Fruit fly (Drosophila melanogaster) whole organism, embryonic: ENCODE measurements around the gene CG3534.
A peak's percentile ranks its signal among the peaks of the same experiment; 100 is the strongest.

Experiments used
- ATbp ChIP-seq: fragments of 200-800 bp; sonication (Bioruptor generic); optimal IDR thresholded peaks from 2 replicates; lab custom pipeline; 2017; ENCODE audit warnings: missing biosample characterization, mild to moderate bottlenecking, missing genetic modification characterization, missing genetic modification reagents
- Atf3 ChIP-seq: fragments of 200-800 bp; sonication (Bioruptor generic); optimal IDR thresholded peaks from 3 replicates; lab custom pipeline; 2016; ENCODE audit warnings: missing biosample characterization, missing genetic modification characterization
- BEAF-32 ChIP-seq: fragments of 200-800 bp; sonication (Bioruptor generic); optimal IDR thresholded peaks from 3 replicates; lab custom pipeline; 2017; ENCODE audit warnings: missing biosample characterization, missing genetic modification characterization, mild to moderate bottlenecking, moderate library complexity, missing genetic modification reagents
- CG10267 ChIP-seq: fragments of 200-800 bp; sonication (Bioruptor generic); optimal IDR thresholded peaks from 2 replicates; lab custom pipeline; 2018; ENCODE audit warnings: missing biosample characterization, mild to moderate bottlenecking, missing genetic modification characterization, moderate library complexity
- CG10543 ChIP-seq: fragments of 200-800 bp; sonication (Bioruptor generic); optimal IDR thresholded peaks from 3 replicates; lab custom pipeline; 2017; ENCODE audit warnings: missing biosample characterization, mild to moderate bottlenecking, missing genetic modification characterization, moderate library complexity
- CG11093 ChIP-seq: fragments of 200-800 bp; sonication (Bioruptor generic); IDR thresholded peaks from 3 replicates; pipeline ENCODE4 v1.3.6; 2022; ENCODE audit warnings: missing biosample characterization, missing genetic modification characterization
- CG11504 ChIP-seq: fragments of 200-800 bp; sonication (Bioruptor generic); optimal IDR thresholded peaks from 3 replicates; lab custom pipeline; 2019; ENCODE audit warnings: missing biosample characterization, mild to moderate bottlenecking, missing genetic modification characterization, moderate library complexity
- CG12155 ChIP-seq: fragments of 200-800 bp; sonication (Bioruptor generic); optimal IDR thresholded peaks from 3 replicates; lab custom pipeline; 2016; ENCODE audit warnings: missing biosample characterization, missing genetic modification characterization
- CG12236 ChIP-seq: fragments of 200-800 bp; sonication (Bioruptor generic); optimal IDR thresholded peaks from 2 replicates; lab custom pipeline; 2016; ENCODE audit warnings: missing biosample characterization, missing genetic modification characterization
- CG13287 ChIP-seq: fragments of 200-800 bp; sonication (Bioruptor generic); IDR thresholded peaks from 2 replicates; pipeline ENCODE4 v1.3.6; 2022; ENCODE audit warnings: missing biosample characterization, missing genetic modification characterization; ENCODE audit not compliant: partially characterized antibody
- CG13775 ChIP-seq: fragments of 200-800 bp; sonication (Bioruptor generic); optimal IDR thresholded peaks from 3 replicates; lab custom pipeline; 2017; ENCODE audit warnings: missing biosample characterization, mild to moderate bottlenecking, missing genetic modification characterization
- CG13894 ChIP-seq: fragments of 200-800 bp; sonication (Bioruptor generic); optimal IDR thresholded peaks from 3 replicates; lab custom pipeline; 2018; ENCODE audit warnings: missing biosample characterization, mild to moderate bottlenecking, missing genetic modification characterization, moderate library complexity
- CG15601 ChIP-seq: fragments of 200-800 bp; sonication (Bioruptor generic); optimal IDR thresholded peaks from 3 replicates; lab custom pipeline; 2019; ENCODE audit warnings: missing biosample characterization, mild to moderate bottlenecking, missing genetic modification characterization, moderate library complexity
- CG1603 ChIP-seq: fragments of 200-800 bp; sonication (Bioruptor generic); optimal IDR thresholded peaks from 2 replicates; lab custom pipeline; 2019; ENCODE audit warnings: missing biosample characterization, mild to moderate bottlenecking, missing genetic modification characterization, moderate library complexity
- CG16813 ChIP-seq: fragments of 200-800 bp; sonication (Bioruptor generic); IDR thresholded peaks from 3 replicates; pipeline ENCODE4 v1.3.6; 2022; ENCODE audit warnings: missing biosample characterization, missing genetic modification characterization; ENCODE audit not compliant: partially characterized antibody
- CG17361 ChIP-seq: fragments of 200-800 bp; sonication (Bioruptor generic); IDR thresholded peaks from 3 replicates; pipeline ENCODE4 v1.3.6; 2022; ENCODE audit warnings: missing biosample characterization, missing genetic modification characterization
- CG17829 ChIP-seq: fragments of 200-800 bp; optimal IDR thresholded peaks from 2 replicates; lab custom pipeline; 2019; ENCODE audit warnings: missing biosample characterization, mild to moderate bottlenecking, missing genetic modification characterization, moderate library complexity
- CG2116 ChIP-seq: fragments of 200-800 bp; sonication (Bioruptor generic); optimal IDR thresholded peaks from 3 replicates; lab custom pipeline; 2018; ENCODE audit warnings: missing biosample characterization, mild to moderate bottlenecking, missing genetic modification characterization
- CG2129 ChIP-seq: fragments of 200-800 bp; sonication (Bioruptor generic); IDR thresholded peaks from 2 replicates; pipeline ENCODE4 v1.3.6; 2022; ENCODE audit warnings: missing biosample characterization, missing genetic modification characterization; ENCODE audit not compliant: partially characterized antibody
- CG2199 ChIP-seq: fragments of 200-800 bp; sonication (Bioruptor generic); IDR thresholded peaks from 3 replicates; pipeline ENCODE4 v1.3.6; 2022; ENCODE audit warnings: missing biosample characterization, missing genetic modification characterization
- CG3281 ChIP-seq: fragments of 200-800 bp; sonication (Bioruptor generic); optimal IDR thresholded peaks from 3 replicates; lab custom pipeline; 2017; ENCODE audit warnings: missing biosample characterization, mild to moderate bottlenecking, missing genetic modification characterization
- CG34422 ChIP-seq: fragments of 200-800 bp; sonication (Bioruptor generic); IDR thresholded peaks from 3 replicates; pipeline ENCODE4 v1.3.6; 2022; ENCODE audit warnings: missing biosample characterization, missing genetic modification characterization
- CG3847 ChIP-seq: fragments of 200-800 bp; sonication (Bioruptor generic); IDR thresholded peaks from 2 replicates; pipeline ENCODE4 v1.3.6; 2022; ENCODE audit warnings: missing biosample characterization, missing genetic modification characterization
- CG3995 ChIP-seq: fragments of 200-800 bp; sonication (Bioruptor generic); optimal IDR thresholded peaks from 3 replicates; lab custom pipeline; 2016; ENCODE audit warnings: missing biosample characterization, missing genetic modification characterization
- CG4854 ChIP-seq: fragments of 200-800 bp; sonication (Bioruptor generic); optimal IDR thresholded peaks from 2 replicates; lab custom pipeline; 2016; ENCODE audit warnings: missing biosample characterization, missing genetic modification characterization, inconsistent platforms
- CG6175 ChIP-seq: fragments of 200-800 bp; sonication (Bioruptor generic); IDR thresholded peaks from 3 replicates; pipeline ENCODE4 v1.3.6; 2022; ENCODE audit warnings: missing biosample characterization, missing genetic modification characterization
- CG6791 ChIP-seq: fragments of 200-800 bp; sonication (Bioruptor generic); IDR thresholded peaks from 3 replicates; pipeline ENCODE4 v1.3.6; 2022; ENCODE audit warnings: missing biosample characterization, missing genetic modification characterization; ENCODE audit not compliant: partially characterized antibody
- CTCF ChIP-seq: fragments of 200-800 bp; sonication (Bioruptor generic); optimal IDR thresholded peaks from 2 replicates; lab custom pipeline; 2017; ENCODE audit warnings: missing biosample characterization, mild to moderate bottlenecking, missing genetic modification characterization, moderate library complexity
- D ChIP-seq, 2 experiments: fragments of 200-800 bp in 1 of 2; fragments of >200 bp in 1 of 2; sonication (Bioruptor generic) in 1 of 2; optimal IDR thresholded peaks; 2 replicates in 1 of 2; 3 replicates in 1 of 2; lab custom pipeline; 2017; ENCODE audit warnings: mild to moderate bottlenecking in 1 of 2, missing biosample characterization in 1 of 2, missing genetic modification characterization in 1 of 2, missing genetic modification reagents in 1 of 2
- Dref ChIP-seq: fragments of 200-800 bp; sonication (Bioruptor generic); IDR thresholded peaks from 2 replicates; pipeline ENCODE4 v1.3.6; 2022; ENCODE audit warnings: missing biosample characterization, missing genetic modification characterization
- H15 ChIP-seq: fragments of 200-800 bp; sonication (Bioruptor generic); IDR thresholded peaks from 3 replicates; pipeline ENCODE4 v1.3.6; 2022; ENCODE audit warnings: missing biosample characterization, missing genetic modification characterization
- HLH54F ChIP-seq: fragments of 200-800 bp; sonication (Bioruptor generic); optimal IDR thresholded peaks from 3 replicates; lab custom pipeline; 2016; ENCODE audit warnings: missing biosample characterization, missing genetic modification characterization
- MBD-R2 ChIP-seq: fragments of 200-800 bp; sonication (Bioruptor generic); IDR thresholded peaks from 2 replicates; pipeline ENCODE4 v1.3.6; 2022; ENCODE audit warnings: missing biosample characterization, missing genetic modification characterization
- Pdp1 ChIP-seq, 2 experiments: fragments of 200-800 bp; sonication (Bioruptor generic); optimal IDR thresholded peaks; 3 replicates each; lab custom pipeline; 2016; ENCODE audit warnings: missing biosample characterization in 2 of 2, missing genetic modification characterization in 2 of 2, mild to moderate bottlenecking in 1 of 2, moderate library complexity in 1 of 2
- Sin3A ChIP-seq: fragments of >200 bp; optimal IDR thresholded peaks from 2 replicates; lab custom pipeline; 2018
- Tbp ChIP-seq: fragments of >200 bp; optimal IDR thresholded peaks from 2 replicates; lab custom pipeline; 2018; ENCODE audit warnings: missing biosample characterization, missing genetic modification characterization
- bbx ChIP-seq: fragments of 200-800 bp; sonication (Bioruptor generic); IDR thresholded peaks from 2 replicates; pipeline ENCODE4 v1.3.6; 2022; ENCODE audit warnings: missing biosample characterization, missing genetic modification characterization; ENCODE audit not compliant: partially characterized antibody
- corto ChIP-seq: fragments of 200-800 bp; sonication (Bioruptor generic); optimal IDR thresholded peaks from 2 replicates; lab custom pipeline; 2016; ENCODE audit warnings: missing biosample characterization, mild to moderate bottlenecking, missing genetic modification characterization, moderate library complexity
- cwo ChIP-seq: fragments of 200-800 bp; sonication (Bioruptor generic); optimal IDR thresholded peaks from 3 replicates; lab custom pipeline; 2017; ENCODE audit warnings: missing biosample characterization, missing genetic modification characterization, mild to moderate bottlenecking, moderate library complexity, missing genetic modification reagents
- inv ChIP-seq: fragments of 200-800 bp; sonication (Bioruptor generic); IDR thresholded peaks from 2 replicates; pipeline ENCODE4 v1.3.6; 2022; ENCODE audit warnings: missing biosample characterization, missing genetic modification characterization; ENCODE audit not compliant: partially characterized antibody
- lbe ChIP-seq: fragments of 200-800 bp; sonication (Bioruptor generic); optimal IDR thresholded peaks from 2 replicates; lab custom pipeline; 2016; ENCODE audit warnings: missing biosample characterization, mild to moderate bottlenecking, missing genetic modification characterization
- mld ChIP-seq: fragments of 200-800 bp; sonication (Bioruptor generic); IDR thresholded peaks from 3 replicates; pipeline ENCODE4 v1.3.6; 2022; ENCODE audit warnings: missing biosample characterization, missing genetic modification characterization; ENCODE audit not compliant: partially characterized antibody
- pb ChIP-seq: fragments of 200-800 bp; sonication (Bioruptor generic); optimal IDR thresholded peaks from 3 replicates; lab custom pipeline; 2016; ENCODE audit warnings: missing biosample characterization, missing genetic modification characterization
- schlank ChIP-seq: fragments of 200-800 bp; sonication (Bioruptor generic); optimal IDR thresholded peaks from 2 replicates; lab custom pipeline; 2018; ENCODE audit warnings: missing biosample characterization, mild to moderate bottlenecking, missing genetic modification characterization
- slou ChIP-seq: fragments of 200-800 bp; sonication (Bioruptor generic); optimal IDR thresholded peaks from 3 replicates; lab custom pipeline; 2016; ENCODE audit warnings: missing biosample characterization, missing genetic modification characterization
- slp2 ChIP-seq: fragments of 200-800 bp; sonication (Bioruptor generic); optimal IDR thresholded peaks from 2 replicates; lab custom pipeline; 2016; ENCODE audit warnings: missing biosample characterization, missing genetic modification characterization
- sob ChIP-seq: fragments of 200-800 bp; sonication (Bioruptor generic); IDR thresholded peaks from 2 replicates; pipeline ENCODE4 v1.3.6; 2022; ENCODE audit warnings: missing biosample characterization, missing genetic modification characterization
- ssp ChIP-seq: fragments of 200-800 bp; sonication (Bioruptor generic); IDR thresholded peaks from 2 replicates; pipeline ENCODE4 v1.3.6; 2022; ENCODE audit warnings: missing biosample characterization, missing genetic modification characterization
- stc ChIP-seq: fragments of 200-800 bp; sonication (Bioruptor generic); IDR thresholded peaks from 2 replicates; pipeline ENCODE4 v1.3.6; 2022; ENCODE audit warnings: missing biosample characterization, missing genetic modification characterization

Gene CG3534

DNA sequence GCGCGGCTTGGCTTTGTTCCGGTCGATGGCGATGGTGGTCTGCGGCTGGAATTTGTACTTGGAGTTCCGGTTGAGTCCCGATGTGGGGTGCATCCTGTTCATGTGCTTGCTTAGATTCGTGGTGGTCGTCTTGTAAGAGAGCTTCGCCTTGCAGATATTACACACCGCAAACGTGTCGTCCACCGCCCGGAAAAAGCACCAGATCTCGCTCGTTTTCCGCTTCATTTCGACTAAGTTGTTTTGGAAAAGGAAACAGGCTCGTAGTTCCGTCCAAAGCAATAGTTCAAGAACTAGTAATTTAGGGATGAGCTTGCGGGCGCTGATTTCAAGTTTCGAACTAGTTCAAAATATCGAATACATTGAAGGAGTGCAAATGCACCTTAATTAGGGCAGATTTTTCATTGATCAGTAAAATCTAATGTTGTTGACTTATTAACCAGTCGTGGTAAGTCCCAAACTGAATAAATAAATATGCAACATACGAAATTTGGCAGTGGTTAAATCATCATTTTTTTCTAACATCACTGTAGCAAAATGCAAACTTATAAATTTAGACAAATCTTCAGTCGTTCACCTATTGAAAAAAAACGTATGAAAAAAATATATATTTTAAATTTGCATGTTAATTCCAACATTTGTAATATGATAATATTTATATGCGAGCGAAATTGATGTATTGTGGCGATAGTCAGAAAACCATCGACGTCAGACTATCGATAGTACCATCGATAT lies 46.8 kb downstream of the CG3534 start, which contains the start of the genes bdwf and Patr-1:
Gene bdwf (minus strand): TSS at position 299 of the 732 bp plus-strand sequence.
Gene Patr-1 (plus strand): TSS at position 727 of the 732 bp plus-strand sequence.
- TF ChIP-seq CG13775 (GFP tag; lab: Kevin White, UChicago) = peak; percentile 42
- TF ChIP-seq D (optimal IDR thresholded peaks at IDR 0.05; lab: Kevin White, UChicago) = no peak
- no peak for TF ChIP-seq D (GFP tag; optimal IDR thresholded peaks at IDR 0.05; lab: Kevin White, UChicago)
- TF ChIP-seq stc (GFP tag; lab: Robert Waterston, UW) = 0 out of 2 replicates have a peak, but pooled peaks have one; percentile 6
- TF ChIP-seq Tbp (GFP tag; lab: Kevin White, UChicago) = no peak
- peak; percentile 5 for TF ChIP-seq corto (GFP tag; lab: Kevin White, UChicago)
- TF ChIP-seq HLH54F (GFP tag; lab: Kevin White, UChicago) = peak; percentile 53
- no peak for TF ChIP-seq ssp (GFP tag; lab: Robert Waterston, UW)
- peak; percentile 89 for TF ChIP-seq CG13287 (GFP tag; lab: Robert Waterston, UW)
- peak; percentile 25 for TF ChIP-seq lbe (GFP tag; lab: Kevin White, UChicago)
- peak; percentile 10 for TF ChIP-seq CG10543 (GFP tag; lab: Kevin White, UChicago)
- peak; percentile 49 for TF ChIP-seq Sin3A (lab: Kevin White, UChicago)
- peak; percentile 92 for TF ChIP-seq CG6791 (GFP tag; lab: Robert Waterston, UW)
- peak; percentile 68 for TF ChIP-seq CG17361 (GFP tag; lab: Robert Waterston, UW)
- TF ChIP-seq CG3281 (GFP tag; lab: Kevin White, UChicago) = peak; percentile 21
- no peak for TF ChIP-seq CG13894 (tag; lab: Kevin White, UChicago)
- no peak for TF ChIP-seq schlank (tag; lab: Kevin White, UChicago)
- TF ChIP-seq CG12155 = peak; percentile 0
- no peak for TF ChIP-seq CG12236 (GFP tag; lab: Kevin White, UChicago)
- TF ChIP-seq pb (GFP tag; lab: Kevin White, UChicago) = no peak
- peak; percentile 87 for TF ChIP-seq Dref
- peak; percentile 44 for TF ChIP-seq CG10267 (tag; lab: Kevin White, UChicago)
- TF ChIP-seq bbx (GFP tag; lab: Robert Waterston, UW) = peak; percentile 89
- peak; percentile 3 for TF ChIP-seq CG1603 (tag; lab: Kevin White, UChicago)
- no peak for TF ChIP-seq CG34422 (GFP tag; lab: Robert Waterston, UW)
- TF ChIP-seq inv (GFP tag; lab: Robert Waterston, UW) = peak; percentile 92
- peak; percentile 16 for TF ChIP-seq slou (GFP tag; lab: Kevin White, UChicago)
- TF ChIP-seq cwo (GFP tag; lab: Kevin White, UChicago) = no peak
- peak; percentile 25; the same call in 1 of the 2 replicates for TF ChIP-seq CG3847
- TF ChIP-seq MBD-R2 (GFP tag; lab: Robert Waterston, UW) = peak; percentile 66
- TF ChIP-seq mld (GFP tag; lab: Robert Waterston, UW) = peak; percentile 92
- TF ChIP-seq CG2129 (GFP tag; lab: Robert Waterston, UW) = peak; percentile 66
- peak in 1 of 2 experiments; percentile 17 for TF ChIP-seq Pdp1 (GFP tag; optimal IDR thresholded peaks at IDR 0.05; lab: Kevin White, UChicago)
- TF ChIP-seq CG16813 (GFP tag; lab: Robert Waterston, UW) = peak; percentile 93
- TF ChIP-seq sob (GFP tag; lab: Robert Waterston, UW) = 0 out of 2 replicates have a peak, but pooled peaks have one; percentile 12
- peak; percentile 78 for TF ChIP-seq CG2116 (GFP tag; lab: Kevin White, UChicago)
- TF ChIP-seq CG6175 (GFP tag; lab: Robert Waterston, UW) = no peak
- no peak for TF ChIP-seq CG11504
- no peak for TF ChIP-seq H15 (GFP tag; lab: Robert Waterston, UW)
- no peak for TF ChIP-seq CG11093 (GFP tag; lab: Robert Waterston, UW)
- TF ChIP-seq Atf3 (GFP tag; lab: Kevin White, UChicago) = no peak
- TF ChIP-seq BEAF-32 (GFP tag; lab: Kevin White, UChicago) = peak; percentile 95
- no peak for TF ChIP-seq CG4854 (GFP tag; lab: Kevin White, UChicago)
- peak; percentile 35 for TF ChIP-seq CG17829 (tag; lab: Kevin White, UChicago)
- TF ChIP-seq CTCF = peak; percentile 24
- TF ChIP-seq CG15601 (tag; lab: Kevin White, UChicago) = peak; percentile 33
- no peak for TF ChIP-seq ATbp
- peak; percentile 10 for TF ChIP-seq slp2 (GFP tag; lab: Kevin White, UChicago)
- peak; percentile 92 for TF ChIP-seq CG3995
- no peak for TF ChIP-seq CG2199 (GFP tag; lab: Robert Waterston, UW)
